Worm (Caenorhabditis elegans): Measurements from ENCODE around the gene clec-144.

- TF ChIP-seq zag-1 (tag; optimal IDR thresholded peaks at IDR 0.05) (no peak), lin-15B (tag; optimal IDR thresholded peaks at IDR 0.05) (no peak), mdl-1 (tag; optimal IDR thresholded peaks at IDR 0.05) (no peak)
Observed at ce11 chrII:11810436-11810835, 21.9 kb downstream of the clec-144 start, which contains the start of gene F43G6.7.
